Fruit fly (Drosophila melanogaster): ENCODE results near the gene rho.

The rho gene

DNA sequence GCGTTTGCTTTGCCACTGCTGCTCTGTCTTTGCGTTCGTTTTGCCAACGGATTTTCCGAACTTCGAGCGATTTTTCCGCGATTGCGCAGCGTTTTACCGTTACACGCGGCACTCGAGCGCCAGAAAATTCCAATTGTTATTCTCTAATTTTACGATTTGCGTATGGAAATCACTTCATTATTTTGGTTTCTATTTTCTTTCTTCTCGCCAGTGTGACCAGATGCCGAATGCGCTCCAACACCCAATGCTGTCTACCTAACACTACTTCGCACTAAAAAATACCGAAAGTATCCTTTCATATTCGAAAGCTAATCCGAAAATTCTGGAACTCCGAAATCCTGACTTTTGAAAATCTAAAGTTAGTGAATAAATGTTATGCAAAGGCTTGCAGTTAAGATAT lies 32.8 kb downstream of the rho start, which contains the start of gene CG12084:
Gene CG12084, minus strand, starts transcription at position 236 of the 400 bp plus-strand sequence.
- TF ChIP-seq kay (GFP tag; ENCODE audit: borderline replicate concordance) (no peak), CG11617 (GFP tag; optimal IDR thresholded peaks at IDR 0.05) (no peak), bab1 (GFP tag; optimal IDR thresholded peaks at IDR 0.05) (peak; percentile 40), Hr96 (GFP tag; optimal IDR thresholded peaks at IDR 0.05) (no peak), Mnt (GFP tag; optimal IDR thresholded peaks at IDR 0.05) (no peak), CG14711 (tag; optimal IDR thresholded peaks at IDR 0.05) (no peak)

DNA sequence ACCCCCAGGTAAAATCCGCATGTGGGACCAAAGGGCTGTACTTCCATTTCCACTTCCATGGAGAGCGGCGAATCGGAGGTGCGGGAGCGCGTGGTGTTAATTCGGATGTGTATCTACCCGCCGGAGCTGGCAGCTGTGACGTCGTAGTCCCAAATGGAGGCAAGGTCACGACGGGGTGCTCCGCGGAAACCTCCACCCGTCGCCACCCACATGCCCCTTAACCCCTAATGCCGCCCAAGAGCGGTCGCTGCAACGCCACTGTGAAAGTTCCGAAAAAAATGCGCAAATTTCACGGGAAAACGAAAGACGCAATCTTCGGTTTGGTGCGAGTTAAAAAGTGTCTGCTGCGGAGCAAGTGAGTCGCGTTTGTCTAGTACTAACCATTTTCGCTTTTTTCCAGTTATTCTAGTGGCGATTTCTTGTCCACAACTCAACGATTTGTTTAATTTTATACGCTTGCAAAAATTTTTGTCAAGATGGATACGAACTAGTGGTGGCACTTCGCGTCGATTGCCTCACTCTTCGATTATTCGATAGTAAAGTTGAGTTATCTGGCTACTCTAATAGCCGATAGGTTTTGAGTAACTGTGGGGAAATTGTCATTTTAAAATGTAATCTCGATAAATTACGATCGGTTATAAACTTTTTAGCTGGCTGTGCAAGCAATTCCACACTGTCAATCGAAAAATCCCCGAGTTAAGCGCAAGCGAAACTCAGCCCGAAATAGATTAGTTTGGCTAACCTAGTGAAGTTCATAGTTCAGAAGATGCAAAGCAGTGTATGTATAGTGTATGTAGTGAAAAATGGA lies 38.7 kb downstream of the rho start, which contains the start of the genes hfp and Psa:
Gene hfp, minus strand, starts transcription at position 505 of the 808 bp plus-strand sequence.
Gene Psa, plus strand, starts transcription at position 758 of the 808 bp plus-strand sequence.
- TF ChIP-seq kay (GFP tag; ENCODE audit: borderline replicate concordance) (no peak), CG12768 (GFP tag; optimal IDR thresholded peaks at IDR 0.05) (no peak), pad (GFP tag; optimal IDR thresholded peaks at IDR 0.05) (no peak), bab1 (GFP tag; optimal IDR thresholded peaks at IDR 0.05) (peak; percentile 33), cic (GFP tag; optimal IDR thresholded peaks at IDR 0.05) (no peak), tj (GFP tag; optimal IDR thresholded peaks at IDR 0.05) (peak; percentile 38), Crg-1 (GFP tag; optimal IDR thresholded peaks at IDR 0.05) (no peak), Clk (GFP tag; optimal IDR thresholded peaks at IDR 0.05) (no peak), CG14711 (tag; optimal IDR thresholded peaks at IDR 0.05) (no peak), CG1620 (GFP tag; optimal IDR thresholded peaks at IDR 0.05) (no peak), CG33017 (tag; optimal IDR thresholded peaks at IDR 0.05) (no peak), CG11617 (GFP tag; optimal IDR thresholded peaks at IDR 0.05) (peak; percentile 2), CG7101 (tag; optimal IDR thresholded peaks at IDR 0.05) (no peak), CG7045 (GFP tag; optimal IDR thresholded peaks at IDR 0.05) (no peak)

DNA sequence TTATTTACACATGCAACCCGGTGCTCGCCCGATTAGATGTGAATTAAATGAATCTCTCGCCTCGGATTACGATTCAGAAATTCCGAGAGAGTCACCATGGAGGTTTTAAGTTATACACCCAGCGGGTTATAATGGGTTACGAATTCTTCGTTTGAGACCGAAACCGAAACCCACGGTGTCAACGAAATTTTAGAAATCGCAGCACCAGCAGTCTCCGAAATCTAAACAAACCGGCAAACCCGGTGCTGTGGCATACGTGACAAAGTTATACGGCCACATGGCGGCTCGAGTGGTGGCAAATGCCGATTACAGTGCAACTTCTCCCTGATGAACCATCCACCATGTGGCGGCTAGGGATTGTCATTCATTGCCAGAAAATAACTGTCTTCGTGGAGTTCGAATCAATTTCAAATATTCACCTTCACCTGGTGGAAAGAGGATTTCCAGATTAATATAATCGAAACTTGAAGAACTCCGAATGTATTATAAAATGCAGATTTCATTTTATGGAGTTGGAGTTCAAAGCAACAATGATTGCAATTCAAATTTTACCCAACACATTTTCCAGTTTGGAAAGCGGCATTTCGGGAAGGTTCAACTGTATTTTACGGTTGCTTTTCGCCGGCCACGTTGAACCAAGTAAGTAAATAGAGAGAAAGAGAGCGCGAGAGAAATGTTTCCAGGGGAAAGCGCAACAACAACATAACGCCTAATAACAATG lies 52.4 kb downstream of the rho start:
- TF ChIP-seq CG11617 (GFP tag; optimal IDR thresholded peaks at IDR 0.05) (peak; percentile 52), kay (GFP tag; ENCODE audit: borderline replicate concordance) (no peak), CG12768 (GFP tag; optimal IDR thresholded peaks at IDR 0.05) (no peak), toe (GFP tag; optimal IDR thresholded peaks at IDR 0.05) (no peak), cnc (optimal IDR thresholded peaks at IDR 0.05) (no peak), Hr96 (GFP tag; optimal IDR thresholded peaks at IDR 0.05) (peak; percentile 35), pad (GFP tag; optimal IDR thresholded peaks at IDR 0.05) (no peak), Clk (GFP tag; optimal IDR thresholded peaks at IDR 0.05) (no peak), CG14711 (tag; optimal IDR thresholded peaks at IDR 0.05) (peak; percentile 34), cic (GFP tag; optimal IDR thresholded peaks at IDR 0.05) (no peak), tj (GFP tag; optimal IDR thresholded peaks at IDR 0.05) (peak; percentile 91), Mnt (GFP tag; optimal IDR thresholded peaks at IDR 0.05) (peak; percentile 10), CG1620 (GFP tag; optimal IDR thresholded peaks at IDR 0.05) (no peak), CG7101 (tag; optimal IDR thresholded peaks at IDR 0.05) (peak; percentile 60), CG7045 (GFP tag; optimal IDR thresholded peaks at IDR 0.05) (peak; percentile 26), bab1 (GFP tag; optimal IDR thresholded peaks at IDR 0.05) (peak; percentile 82), ovo (GFP tag; optimal IDR thresholded peaks at IDR 0.05) (no peak), Crg-1 (GFP tag; optimal IDR thresholded peaks at IDR 0.05) (peak; percentile 36), CG5204 (GFP tag; optimal IDR thresholded peaks at IDR 0.05) (peak; percentile 21), CG33017 (tag; optimal IDR thresholded peaks at IDR 0.05) (peak; percentile 46)

DNA sequence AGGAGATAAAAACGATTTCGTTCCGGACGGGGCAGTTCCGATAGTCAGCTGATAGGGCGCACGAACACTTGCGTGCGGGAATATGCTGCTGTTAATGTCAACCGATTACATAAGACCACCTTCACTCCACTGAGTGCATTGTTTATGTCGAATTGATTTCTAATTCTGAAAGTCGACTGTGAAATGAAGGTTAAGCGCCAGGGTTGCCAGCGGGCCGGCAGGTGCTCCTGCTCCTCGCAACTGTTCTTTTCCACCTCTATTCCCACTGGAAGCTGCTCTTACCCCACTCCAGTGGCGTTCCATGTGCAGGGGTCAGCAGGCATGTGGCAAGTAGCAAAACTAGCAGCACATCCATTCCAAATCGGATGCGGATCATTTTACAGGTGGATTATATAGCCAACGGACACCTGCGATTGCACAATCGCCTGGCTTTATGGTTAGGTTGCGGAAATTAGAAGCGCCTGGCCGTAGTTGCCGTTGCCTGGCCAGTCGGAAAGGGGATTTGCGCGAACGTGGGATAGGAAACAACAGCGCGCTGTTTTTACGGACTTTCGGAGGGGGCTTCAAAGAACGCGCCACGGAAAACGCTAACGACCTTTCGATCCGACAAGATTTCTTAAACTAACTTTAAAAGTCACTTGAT lies 53.1 kb downstream of the rho start, which contains the start of gene cue:
Gene cue, minus strand, starts transcription at position 641 of the 643 bp plus-strand sequence.
- peak; percentile 0 for TF ChIP-seq toe (GFP tag; optimal IDR thresholded peaks at IDR 0.05)
- peak; percentile 24 for TF ChIP-seq ovo (GFP tag; optimal IDR thresholded peaks at IDR 0.05)
- peak; percentile 13 for TF ChIP-seq CG12768 (GFP tag; optimal IDR thresholded peaks at IDR 0.05)
- TF ChIP-seq CG7045 (GFP tag; optimal IDR thresholded peaks at IDR 0.05): no peak
- peak; percentile 74 for TF ChIP-seq CG14711 (tag; optimal IDR thresholded peaks at IDR 0.05)
- TF ChIP-seq tj (GFP tag; optimal IDR thresholded peaks at IDR 0.05): peak; percentile 43
- TF ChIP-seq cic (GFP tag; optimal IDR thresholded peaks at IDR 0.05): no peak

DNA sequence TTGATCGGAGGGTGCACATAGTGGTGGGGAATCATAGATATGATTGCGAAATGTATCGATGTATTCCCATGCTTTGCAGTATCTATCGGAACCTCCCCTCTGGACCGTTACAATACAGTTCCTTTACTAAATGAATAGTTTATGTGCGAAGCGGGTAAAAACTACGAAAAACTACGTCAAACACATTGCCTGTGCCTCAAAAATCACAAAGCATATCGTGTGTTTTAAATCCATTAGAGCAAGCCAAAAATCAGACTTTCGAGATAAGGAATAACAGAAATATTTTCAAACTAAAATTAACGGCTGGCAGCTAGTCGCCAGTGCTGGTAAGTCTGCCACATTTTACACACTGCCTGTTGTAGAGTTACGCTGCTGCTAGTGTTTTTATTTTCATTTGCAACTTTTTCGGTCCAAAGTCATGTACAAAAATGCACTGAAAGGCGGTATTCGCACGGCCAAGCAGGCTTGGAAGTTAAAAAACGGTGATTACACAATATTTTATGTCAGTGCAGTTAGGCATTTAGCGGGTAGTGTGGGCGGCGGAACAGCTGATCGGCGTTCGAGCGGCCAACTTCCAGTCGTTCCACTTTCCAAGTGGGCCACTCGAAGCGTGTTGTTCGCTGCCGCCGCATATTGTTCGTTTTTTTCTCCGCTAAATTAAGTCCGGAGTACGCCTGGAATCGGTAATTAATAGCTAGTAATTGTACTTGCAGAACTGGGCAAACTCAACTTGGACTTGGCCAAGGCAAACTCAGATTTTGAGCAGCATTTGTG lies 53.9 kb downstream of the rho start:
- peak; percentile 65 for TF ChIP-seq CG5204 (GFP tag; optimal IDR thresholded peaks at IDR 0.05)
- TF ChIP-seq cnc (optimal IDR thresholded peaks at IDR 0.05): no peak
- TF ChIP-seq Hr96 (GFP tag; optimal IDR thresholded peaks at IDR 0.05): peak; percentile 68
- peak; percentile 50 for TF ChIP-seq Mnt (GFP tag; optimal IDR thresholded peaks at IDR 0.05)
- TF ChIP-seq CG12768 (GFP tag; optimal IDR thresholded peaks at IDR 0.05): no peak
- TF ChIP-seq toe (GFP tag; optimal IDR thresholded peaks at IDR 0.05): peak; percentile 55
- TF ChIP-seq bab1 (GFP tag; optimal IDR thresholded peaks at IDR 0.05): peak; percentile 3
- peak; percentile 75 for TF ChIP-seq Crg-1 (GFP tag; optimal IDR thresholded peaks at IDR 0.05)
- no peak for TF ChIP-seq CG33017 (tag; optimal IDR thresholded peaks at IDR 0.05)
- TF ChIP-seq CG14711 (tag; optimal IDR thresholded peaks at IDR 0.05): peak; percentile 99
- peak; percentile 65 for TF ChIP-seq ovo (GFP tag; optimal IDR thresholded peaks at IDR 0.05)
- TF ChIP-seq tj (GFP tag; optimal IDR thresholded peaks at IDR 0.05): peak; percentile 13
- TF ChIP-seq cic (GFP tag; optimal IDR thresholded peaks at IDR 0.05): no peak
- TF ChIP-seq pad (GFP tag; optimal IDR thresholded peaks at IDR 0.05): peak; percentile 98
- peak; percentile 81 for TF ChIP-seq CG1620 (GFP tag; optimal IDR thresholded peaks at IDR 0.05)
- no peak for TF ChIP-seq CG7045 (GFP tag; optimal IDR thresholded peaks at IDR 0.05)
- no peak for TF ChIP-seq kay (GFP tag; ENCODE audit: borderline replicate concordance)
- peak; percentile 61 for TF ChIP-seq Clk (GFP tag; optimal IDR thresholded peaks at IDR 0.05)
- peak; percentile 62 for TF ChIP-seq CG11617 (GFP tag; optimal IDR thresholded peaks at IDR 0.05)
- TF ChIP-seq CG7101 (tag; optimal IDR thresholded peaks at IDR 0.05): peak; percentile 60
